Worm (Caenorhabditis elegans) whole organism, L2 larva: Measurements from ENCODE around the gene natc-2.

Source experiments
- F13H6.1 ChIP-seq: sonication (generic microtip); optimal IDR thresholded peaks from 2 replicates; lab custom pipeline; 2016; ENCODE audit warnings: missing genetic modification characterization, missing compliant biosample characterization
- ama-1 ChIP-seq: fragments of 150-350 bp; optimal IDR thresholded peaks from 2 replicates; lab custom pipeline; 2018; ENCODE audit warnings: inconsistent platforms
- ceh-82 ChIP-seq: fragments of 150-350 bp; optimal IDR thresholded peaks from 2 replicates; lab custom pipeline; 2014; ENCODE audit warnings: missing biosample characterization, missing genetic modification characterization
- elt-3 ChIP-seq: sonication (generic microtip); optimal IDR thresholded peaks from 2 replicates; lab custom pipeline; 2017; ENCODE audit warnings: missing biosample characterization, missing genetic modification characterization
- lin-13 ChIP-seq: fragments of 150-350 bp; optimal IDR thresholded peaks from 2 replicates; lab custom pipeline; 2014; ENCODE audit warnings: missing biosample characterization, missing genetic modification reagents, missing genetic modification characterization
- lsy-2 ChIP-seq, 2 experiments: fragments of 150-350 bp in 1 of 2; sonication (generic microtip) in 1 of 2; optimal IDR thresholded peaks; 2 replicates each; lab custom pipeline; 2014 to 2017; ENCODE audit warnings: missing biosample characterization in 2 of 2, missing genetic modification characterization in 2 of 2
- mbf-1 ChIP-seq: sonication (generic microtip); optimal IDR thresholded peaks from 2 replicates; lab custom pipeline; 2017; ENCODE audit warnings: missing biosample characterization, missing genetic modification characterization
- nhr-12 ChIP-seq: fragments of 150-350 bp; optimal IDR thresholded peaks from 2 replicates; lab custom pipeline; 2014; ENCODE audit warnings: missing biosample characterization, missing genetic modification characterization
- nhr-129 ChIP-seq: fragments of 150-350 bp; optimal IDR thresholded peaks from 2 replicates; lab custom pipeline; 2014; ENCODE audit warnings: missing biosample characterization, missing genetic modification characterization
- nhr-21 ChIP-seq: fragments of 150-350 bp; optimal IDR thresholded peaks from 2 replicates; lab custom pipeline; 2014; ENCODE audit warnings: missing biosample characterization, missing genetic modification characterization
- nhr-23 ChIP-seq: fragments of 150-350 bp; optimal IDR thresholded peaks from 2 replicates; lab custom pipeline; 2014; ENCODE audit warnings: missing biosample characterization, missing genetic modification reagents, missing genetic modification characterization
- nhr-25 ChIP-seq: fragments of 150-350 bp; sonication (generic microtip); optimal IDR thresholded peaks from 3 replicates; lab custom pipeline; 2014; ENCODE audit warnings: missing biosample characterization, missing genetic modification characterization
- nhr-6 ChIP-seq: fragments of 150-350 bp; optimal IDR thresholded peaks from 2 replicates; lab custom pipeline; 2014; ENCODE audit warnings: missing biosample characterization, missing genetic modification characterization
- sem-4 ChIP-seq: fragments of 150-350 bp; optimal IDR thresholded peaks from 2 replicates; lab custom pipeline; 2014; ENCODE audit warnings: missing biosample characterization, missing genetic modification reagents, missing genetic modification characterization
- unc-39 ChIP-seq: fragments of 150-350 bp; optimal IDR thresholded peaks from 2 replicates; lab custom pipeline; 2014; ENCODE audit warnings: missing biosample characterization, missing genetic modification characterization
- unc-62 ChIP-seq: fragments of 150-350 bp; optimal IDR thresholded peaks from 2 replicates; lab custom pipeline; 2014; ENCODE audit warnings: missing biosample characterization, missing genetic modification reagents, missing genetic modification characterization

Gene natc-2

ce11 chrV:5322815-5323214 lies 48.9 kb downstream of the natc-2 start:
- TF ChIP-seq lsy-2 (tag; optimal IDR thresholded peaks at IDR 0.05; lab: Kevin White, UChicago): peak in 1 of 2 experiments; percentile 18
- TF ChIP-seq F13H6.1 (tag; lab: Kevin White, UChicago): peak; percentile 35
- no peak for TF ChIP-seq nhr-21 (tag; lab: Kevin White, UChicago)

- TF ChIP-seq nhr-129 (tag; lab: Kevin White, UChicago): no peak
- no peak for TF ChIP-seq nhr-6 (tag; lab: Kevin White, UChicago)
- TF ChIP-seq nhr-23: no peak
- no peak for TF ChIP-seq nhr-12 (tag; lab: Kevin White, UChicago)
- TF ChIP-seq ceh-82: no peak
- TF ChIP-seq nhr-25 (tag; lab: Kevin White, UChicago): no peak
- no peak for TF ChIP-seq lin-13 (GFP tag; lab: Kevin White, UChicago)
- no peak for TF ChIP-seq nhr-21 (tag; lab: Kevin White, UChicago)
- TF ChIP-seq mbf-1: no peak
- TF ChIP-seq F13H6.1 (tag; lab: Kevin White, UChicago): no peak
- TF ChIP-seq unc-39 (tag; lab: Kevin White, UChicago): no peak
- no peak for TF ChIP-seq elt-3 (tag; lab: Kevin White, UChicago)
- TF ChIP-seq unc-62 (GFP tag; lab: Kevin White, UChicago): no peak
- no peak for TF ChIP-seq ama-1 (lab: Kevin White, UChicago)
- no peak for TF ChIP-seq sem-4 (tag; lab: Kevin White, UChicago)
These were observed 50.7 kb downstream of the natc-2 start, which contains the start of gene ceh-33 for ce11 chrV:5324566-5324965. ceh-33 (minus strand) TSS chrV:5324666.
